1 fruit fly cellular context compared by ENCODE assay signal in genomic region chr3R:21111046-21111480, dm6.
TF ChIP-seq lines count a peak whose summit lies in the region.

Rab11 (plus strand) TSS chr3R:21111408.

TF ChIP-seq in whole organism, embryonic, 481 proteins besides CTCF, POLR2A, EP300 and RAD21 (continued from another document and continues in another):
- TF ChIP-seq disco-r (GFP tag; optimal IDR thresholded peaks at IDR 0.05; lab: Kevin White, UChicago) (no peak), tx (GFP tag; optimal IDR thresholded peaks at IDR 0.05; lab: Kevin White, UChicago) (peak; percentile 8), CG8359 (GFP tag; optimal IDR thresholded peaks at IDR 0.05; lab: Kevin White, UChicago; ENCODE audit: borderline replicate concordance) (no peak), maf-S (GFP tag; optimal IDR thresholded peaks at IDR 0.05; lab: Kevin White, UChicago) (no peak), Camta (GFP tag; optimal IDR thresholded peaks at IDR 0.05; lab: Kevin White, UChicago) (peak; percentile 23), tgo (GFP tag; IDR thresholded peaks at IDR 0.05; lab: Robert Waterston, UW) (peak; percentile 43; the same call in 2 of the 3 replicates), CG1603 (tag; optimal IDR thresholded peaks at IDR 0.05; lab: Kevin White, UChicago) (peak; percentile 12), CG17385 (GFP tag; optimal IDR thresholded peaks at IDR 0.05; lab: Kevin White, UChicago) (no peak), CG17802 (tag; optimal IDR thresholded peaks at IDR 0.05; lab: Kevin White, UChicago) (no peak), chn (GFP tag; optimal IDR thresholded peaks at IDR 0.05; lab: Kevin White, UChicago) (peak; percentile 4), Dek (tag; optimal IDR thresholded peaks at IDR 0.05; lab: Kevin White, UChicago) (peak; percentile 8), CG12236 (GFP tag; optimal IDR thresholded peaks at IDR 0.05; lab: Kevin White, UChicago) (no peak), ems (GFP tag; optimal IDR thresholded peaks at IDR 0.05; lab: Kevin White, UChicago) (peak; percentile 68), CG17359 (tag; optimal IDR thresholded peaks at IDR 0.05; lab: Kevin White, UChicago) (peak; percentile 33), lmd (GFP tag; IDR thresholded peaks at IDR 0.05; lab: Robert Waterston, UW) (no peak; the same call in 1 of the 2 replicates), inv (GFP tag; IDR thresholded peaks at IDR 0.05; lab: Robert Waterston, UW; ENCODE audit: partially characterized antibody) (peak; percentile 89), hkb (optimal IDR thresholded peaks at IDR 0.05; lab: Kevin White, UChicago) (no peak), hkb (GFP tag; IDR thresholded peaks at IDR 0.05; lab: Robert Waterston, UW) (no peak), CG17912 (GFP tag; optimal IDR thresholded peaks at IDR 0.05; lab: Kevin White, UChicago) (no peak), Dfd (GFP tag; optimal IDR thresholded peaks at IDR 0.05; lab: Kevin White, UChicago) (no peak), B-H2 (GFP tag; optimal IDR thresholded peaks at IDR 0.05; lab: Kevin White, UChicago) (peak; percentile 49), Bdp1 (GFP tag; optimal IDR thresholded peaks at IDR 0.05; lab: Kevin White, UChicago) (no peak), CG16779 (GFP tag; IDR thresholded peaks at IDR 0.05; lab: Robert Waterston, UW) (no peak), CG6683 (GFP tag; optimal IDR thresholded peaks at IDR 0.05; lab: Kevin White, UChicago) (no peak), zfh1 (GFP tag; IDR thresholded peaks at IDR 0.05; lab: Robert Waterston, UW) (0 out of 3 replicates have a peak, but pooled peaks have one; percentile 35), HmgZ (tag; optimal IDR thresholded peaks at IDR 0.05; lab: Kevin White, UChicago) (no peak), kay (GFP tag; optimal IDR thresholded peaks at IDR 0.05; lab: Kevin White, UChicago) (peak; percentile 66), CG18476 (GFP tag; optimal IDR thresholded peaks at IDR 0.05; lab: Kevin White, UChicago) (peak; percentile 42), Sox102F (GFP tag; optimal IDR thresholded peaks at IDR 0.05; lab: Kevin White, UChicago) (peak; percentile 47), twi (tag; optimal IDR thresholded peaks at IDR 0.05; lab: Kevin White, UChicago) (peak; percentile 11), HmgD (GFP tag; optimal IDR thresholded peaks at IDR 0.05; lab: Kevin White, UChicago) (no peak), wor (GFP tag; IDR thresholded peaks at IDR 0.05; lab: Robert Waterston, UW) (no peak), CG4617 (GFP tag; optimal IDR thresholded peaks at IDR 0.05; lab: Kevin White, UChicago; ENCODE audit: borderline replicate concordance) (peak; percentile 32), CG16815 (GFP tag; optimal IDR thresholded peaks at IDR 0.05; lab: Kevin White, UChicago) (peak; percentile 3), tin (GFP tag; optimal IDR thresholded peaks at IDR 0.05; lab: Kevin White, UChicago) (peak; percentile 50), CG6272 (GFP tag; IDR thresholded peaks at IDR 0.05; lab: Robert Waterston, UW) (peak; percentile 34; the same call in 1 of the 2 replicates), CG12744 (GFP tag; optimal IDR thresholded peaks at IDR 0.05; lab: Kevin White, UChicago) (no peak), pnt (GFP tag; optimal IDR thresholded peaks at IDR 0.05; lab: Kevin White, UChicago) (no peak), fd64A (GFP tag; optimal IDR thresholded peaks at IDR 0.05; lab: Kevin White, UChicago) (no peak), oc (tag; optimal IDR thresholded peaks at IDR 0.05; lab: Kevin White, UChicago) (no peak), CG17328 (GFP tag; IDR thresholded peaks at IDR 0.05; lab: Robert Waterston, UW) (no peak), CG16813 (GFP tag; IDR thresholded peaks at IDR 0.05; lab: Robert Waterston, UW; ENCODE audit: partially characterized antibody) (peak; percentile 91), D19A (tag; optimal IDR thresholded peaks at IDR 0.05; lab: Kevin White, UChicago) (peak; percentile 6), vnd (GFP tag; IDR thresholded peaks at IDR 0.05; lab: Robert Waterston, UW; ENCODE audit: partially characterized antibody) (peak; percentile 91), CG12155 (GFP tag; optimal IDR thresholded peaks at IDR 0.05; lab: Kevin White, UChicago) (peak; percentile 99), MTF-1 (GFP tag; optimal IDR thresholded peaks at IDR 0.05; lab: Kevin White, UChicago; ENCODE audit: borderline replicate concordance) (no peak), HLH4C (GFP tag; IDR thresholded peaks at IDR 0.05; lab: Robert Waterston, UW; ENCODE audit: partially characterized antibody) (peak; percentile 89), Taf1 (GFP tag; IDR thresholded peaks at IDR 0.05; lab: Robert Waterston, UW) (no peak), cwo (GFP tag; optimal IDR thresholded peaks at IDR 0.05; lab: Kevin White, UChicago) (peak; percentile 20), Ptx1 (GFP tag; IDR thresholded peaks at IDR 0.05; lab: Robert Waterston, UW) (peak; percentile 62), Hr51 (GFP tag; optimal IDR thresholded peaks at IDR 0.05; lab: Kevin White, UChicago) (peak in 1 of 2 experiments; percentile 54), ind (GFP tag; optimal IDR thresholded peaks at IDR 0.05; lab: Kevin White, UChicago) (peak; percentile 53), Ets65A (GFP tag; lab: Kevin White, UChicago) (peak; percentile 8), CG15011 (GFP tag; optimal IDR thresholded peaks at IDR 0.05; lab: Kevin White, UChicago) (no peak), dpn (GFP tag; optimal IDR thresholded peaks at IDR 0.05; lab: Kevin White, UChicago) (peak in 1 of 2 experiments; percentile 47), E2f2 (GFP tag; IDR thresholded peaks at IDR 0.05; lab: Robert Waterston, UW) (peak; percentile 64), dm (GFP tag; optimal IDR thresholded peaks at IDR 0.05; lab: Kevin White, UChicago) (no peak), CG11695 (GFP tag; IDR thresholded peaks at IDR 0.05; lab: Robert Waterston, UW) (0 out of 3 replicates have a peak, but pooled peaks have one; percentile 25), sug (tag; optimal IDR thresholded peaks at IDR 0.05; lab: Kevin White, UChicago) (peak; percentile 71), gt (GFP tag; IDR thresholded peaks at IDR 0.05; lab: Robert Waterston, UW) (no peak), NK7.1 (GFP tag; optimal IDR thresholded peaks at IDR 0.05; lab: Kevin White, UChicago) (no peak), CG2712 (tag; optimal IDR thresholded peaks at IDR 0.05; lab: Kevin White, UChicago) (peak; percentile 63), z (GFP tag; IDR thresholded peaks at IDR 0.05; lab: Robert Waterston, UW) (no peak), lbe (GFP tag; optimal IDR thresholded peaks at IDR 0.05; lab: Kevin White, UChicago) (no peak), Sin3A (optimal IDR thresholded peaks at IDR 0.05; lab: Kevin White, UChicago) (peak; percentile 23), slbo (GFP tag; IDR thresholded peaks at IDR 0.05; lab: Robert Waterston, UW) (peak; percentile 78), sens (GFP tag; lab: Kevin White, UChicago) (peak; percentile 91), CG10147 (GFP tag; optimal IDR thresholded peaks at IDR 0.05; lab: Kevin White, UChicago) (peak; percentile 64), Doc3 (GFP tag; IDR thresholded peaks at IDR 0.05; lab: Robert Waterston, UW; ENCODE audit: partially characterized antibody) (peak; percentile 93; the same call in 2 of the 3 replicates), CG6689 (GFP tag; IDR thresholded peaks at IDR 0.05; lab: Robert Waterston, UW) (peak; percentile 20; the same call in 1 of the 2 replicates), Ssrp (tag; optimal IDR thresholded peaks at IDR 0.05; lab: Kevin White, UChicago) (peak; percentile 12), GATAe (GFP tag; conservative IDR thresholded peaks at IDR 0.05; lab: Robert Waterston, UW) (no peak), unpg (GFP tag; optimal IDR thresholded peaks at IDR 0.05; lab: Kevin White, UChicago) (peak; percentile 2), CG8478 (optimal IDR thresholded peaks at IDR 0.05; lab: Kevin White, UChicago) (no peak), cg (GFP tag; optimal IDR thresholded peaks at IDR 0.05; lab: Kevin White, UChicago) (no peak), gfzf (GFP tag; optimal IDR thresholded peaks at IDR 0.05; lab: Kevin White, UChicago) (peak; percentile 50), CG10209 (GFP tag; optimal IDR thresholded peaks at IDR 0.05; lab: Kevin White, UChicago) (peak; percentile 38), CG6254 (GFP tag; optimal IDR thresholded peaks at IDR 0.05; lab: Kevin White, UChicago) (no peak), mirr (GFP tag; optimal IDR thresholded peaks at IDR 0.05; lab: Kevin White, UChicago) (no peak), Dp (GFP tag; optimal IDR thresholded peaks at IDR 0.05; lab: Kevin White, UChicago) (peak; percentile 53), CG17568 (GFP tag; optimal IDR thresholded peaks at IDR 0.05; lab: Kevin White, UChicago) (no peak), slp2 (GFP tag; optimal IDR thresholded peaks at IDR 0.05; lab: Kevin White, UChicago) (no peak), Dref (GFP tag; IDR thresholded peaks at IDR 0.05; lab: Robert Waterston, UW) (peak; percentile 67), Gsc (GFP tag; IDR thresholded peaks at IDR 0.05; lab: Robert Waterston, UW) (no peak), esg (GFP tag; conservative IDR thresholded peaks at IDR 0.05; lab: Robert Waterston, UW) (no peak), Mes4 (GFP tag; optimal IDR thresholded peaks at IDR 0.05; lab: Kevin White, UChicago) (no peak), crol (GFP tag; IDR thresholded peaks at IDR 0.05; lab: Robert Waterston, UW) (no peak), lov (optimal IDR thresholded peaks at IDR 0.05; lab: Kevin White, UChicago) (no peak), lov (GFP tag; IDR thresholded peaks at IDR 0.05; lab: Robert Waterston, UW) (no peak), Spps (tag; optimal IDR thresholded peaks at IDR 0.05; lab: Kevin White, UChicago) (no peak), vvl (GFP tag; IDR thresholded peaks at IDR 0.05; lab: Robert Waterston, UW) (peak; percentile 46), CG9932 (GFP tag; IDR thresholded peaks at IDR 0.05; lab: Robert Waterston, UW) (peak; percentile 78), CkIIα-i1 (GFP tag; IDR thresholded peaks at IDR 0.05; lab: Robert Waterston, UW) (no peak), onecut (GFP tag; IDR thresholded peaks at IDR 0.05; lab: Robert Waterston, UW) (no peak; the same call in none of the 2 replicates), Adf1 (GFP tag; IDR thresholded peaks at IDR 0.05; lab: Robert Waterston, UW) (no peak), lola (GFP tag; optimal IDR thresholded peaks at IDR 0.05; lab: Kevin White, UChicago) (peak in 1 of 3 experiments; percentile 56), CG10959 (GFP tag; IDR thresholded peaks at IDR 0.05; lab: Robert Waterston, UW) (no peak), Xbp1 (GFP tag; optimal IDR thresholded peaks at IDR 0.05; lab: Kevin White, UChicago) (peak; percentile 71), exex (tag; optimal IDR thresholded peaks at IDR 0.05; lab: Kevin White, UChicago) (peak; percentile 51), stwl (tag; optimal IDR thresholded peaks at IDR 0.05; lab: Kevin White, UChicago) (peak; percentile 69), CG18599 (GFP tag; optimal IDR thresholded peaks at IDR 0.05; lab: Kevin White, UChicago) (peak; percentile 54), Kr (GFP tag; optimal IDR thresholded peaks at IDR 0.05; lab: Kevin White, UChicago) (no peak), ssp (GFP tag; IDR thresholded peaks at IDR 0.05; lab: Robert Waterston, UW) (no peak; the same call in 1 of the 2 replicates), CG14667 (GFP tag; IDR thresholded peaks at IDR 0.05; lab: Robert Waterston, UW) (no peak), CG4328 (GFP tag; optimal IDR thresholded peaks at IDR 0.05; lab: Kevin White, UChicago) (peak; percentile 55), otp (GFP tag; IDR thresholded peaks at IDR 0.05; lab: Robert Waterston, UW) (no peak), Med (GFP tag; lab: Kevin White, UChicago) (peak; percentile 57), Meics (GFP tag; optimal IDR thresholded peaks at IDR 0.05; lab: Kevin White, UChicago) (peak; percentile 21), CG7839 (tag; optimal IDR thresholded peaks at IDR 0.05; lab: Kevin White, UChicago) (peak; percentile 54), CG10321 (GFP tag; IDR thresholded peaks at IDR 0.05; lab: Robert Waterston, UW) (no peak), CG2875 (GFP tag; optimal IDR thresholded peaks at IDR 0.05; lab: Kevin White, UChicago) (no peak), H2.0 (GFP tag; IDR thresholded peaks at IDR 0.05; lab: Robert Waterston, UW) (no peak), run (tag; optimal IDR thresholded peaks at IDR 0.05; lab: Kevin White, UChicago) (no peak), CG14710 (tag; optimal IDR thresholded peaks at IDR 0.05; lab: Kevin White, UChicago) (peak; percentile 79), CG30020 (tag; optimal IDR thresholded peaks at IDR 0.05; lab: Kevin White, UChicago) (peak; percentile 67), Aef1 (GFP tag; IDR thresholded peaks at IDR 0.05; lab: Robert Waterston, UW) (peak; percentile 18; the same call in 1 of the 3 replicates), CG12942 (GFP tag; optimal IDR thresholded peaks at IDR 0.05; lab: Kevin White, UChicago) (peak; percentile 2), Stat92E (GFP tag; optimal IDR thresholded peaks at IDR 0.05; lab: Kevin White, UChicago) (no peak), CG34422 (GFP tag; IDR thresholded peaks at IDR 0.05; lab: Robert Waterston, UW) (no peak), CG3281 (GFP tag; optimal IDR thresholded peaks at IDR 0.05; lab: Kevin White, UChicago) (no peak), CG3847 (GFP tag; IDR thresholded peaks at IDR 0.05; lab: Robert Waterston, UW) (peak; percentile 67), CG1233 (GFP tag; optimal IDR thresholded peaks at IDR 0.05; lab: Kevin White, UChicago) (peak; percentile 39), NFAT (GFP tag; IDR thresholded peaks at IDR 0.05; lab: Robert Waterston, UW) (peak; percentile 43; the same call in 1 of the 2 replicates), gce (GFP tag; IDR thresholded peaks at IDR 0.05; lab: Robert Waterston, UW) (no peak), CG9727 (GFP tag; optimal IDR thresholded peaks at IDR 0.05; lab: Kevin White, UChicago) (peak; percentile 64), Lhr (GFP tag; optimal IDR thresholded peaks at IDR 0.05; lab: Kevin White, UChicago) (peak; percentile 21), CG1832 (GFP tag; optimal IDR thresholded peaks at IDR 0.05; lab: Kevin White, UChicago) (no peak), pb (GFP tag; optimal IDR thresholded peaks at IDR 0.05; lab: Kevin White, UChicago) (no peak), Awh (GFP tag; IDR thresholded peaks at IDR 0.05; lab: Robert Waterston, UW) (no peak), HHEX (GFP tag; optimal IDR thresholded peaks at IDR 0.05; lab: Kevin White, UChicago) (no peak), CG12769 (tag; optimal IDR thresholded peaks at IDR 0.05; lab: Kevin White, UChicago) (no peak), Lim3 (GFP tag; IDR thresholded peaks at IDR 0.05; lab: Robert Waterston, UW) (no peak), Xrp1 (GFP tag; IDR thresholded peaks at IDR 0.05; lab: Robert Waterston, UW) (peak; percentile 44; the same call in 1 of the 2 replicates)
